Fruit fly (Drosophila melanogaster): ENCODE results near the gene CG6769.

The CG6769 gene

dm6 chrX:17860711-17861110, at the start of gene CG6769, which contains the start of gene Arp8:
Gene CG6769, plus strand, starts transcription at chrX:17861002.
Gene Arp8, minus strand, starts transcription at chrX:17860800.
- no peak for TF ChIP-seq CTCF (optimal IDR thresholded peaks at IDR 0.05)
- TF ChIP-seq CG8478 (optimal IDR thresholded peaks at IDR 0.05) = no peak

- TF ChIP-seq CG8478 (optimal IDR thresholded peaks at IDR 0.05) (no peak), CTCF (optimal IDR thresholded peaks at IDR 0.05) (no peak)
Measured at dm6 chrX:17812193-17812592, 48.6 kb upstream of the CG6769 start.

- TF ChIP-seq CG8478 (optimal IDR thresholded peaks at IDR 0.05) (no peak), CTCF (optimal IDR thresholded peaks at IDR 0.05) (no peak)
Measured at dm6 chrX:17814783-17815182, 46.0 kb upstream of the CG6769 start.

dm6 chrX:17816437-17816836, 44.4 kb upstream of the CG6769 start:
- TF ChIP-seq CG8478 (optimal IDR thresholded peaks at IDR 0.05) = no peak
- TF ChIP-seq CTCF (optimal IDR thresholded peaks at IDR 0.05) = no peak

dm6 chrX:17819635-17820139, 41.1 kb upstream of the CG6769 start, which contains the start of gene CG12986:
Gene CG12986, minus strand, starts transcription at chrX:17819685.
- no peak for TF ChIP-seq CTCF (optimal IDR thresholded peaks at IDR 0.05)
- TF ChIP-seq CG8478 (optimal IDR thresholded peaks at IDR 0.05) = no peak

dm6 chrX:17820252-17820651, 40.5 kb upstream of the CG6769 start:
- TF ChIP-seq CG8478 (optimal IDR thresholded peaks at IDR 0.05) = no peak
- TF ChIP-seq CTCF (optimal IDR thresholded peaks at IDR 0.05) = peak; percentile 95

dm6 chrX:17821466-17821865, 39.3 kb upstream of the CG6769 start:
- TF ChIP-seq CTCF (optimal IDR thresholded peaks at IDR 0.05) (no peak), CG8478 (optimal IDR thresholded peaks at IDR 0.05) (no peak)

dm6 chrX:17826807-17827703, 33.7 kb upstream of the CG6769 start, which contains the start of gene Socs16D:
Gene Socs16D, minus strand, starts transcription at chrX:17827564.
- TF ChIP-seq CTCF (optimal IDR thresholded peaks at IDR 0.05) (peak; percentile 28 to 59), CG8478 (optimal IDR thresholded peaks at IDR 0.05) (no peak)

- TF ChIP-seq CG8478 (optimal IDR thresholded peaks at IDR 0.05) (no peak), CTCF (optimal IDR thresholded peaks at IDR 0.05) (no peak)
Measured at dm6 chrX:17828298-17829033, 32.3 kb upstream of the CG6769 start.

dm6 chrX:17829083-17829997, 31.5 kb upstream of the CG6769 start:
- TF ChIP-seq CTCF (optimal IDR thresholded peaks at IDR 0.05) (no peak), CG8478 (optimal IDR thresholded peaks at IDR 0.05) (no peak)

- no peak for TF ChIP-seq CG8478 (optimal IDR thresholded peaks at IDR 0.05)
- no peak for TF ChIP-seq CTCF (optimal IDR thresholded peaks at IDR 0.05)
Measured at dm6 chrX:17830211-17830616, 30.6 kb upstream of the CG6769 start.

dm6 chrX:17830644-17831043, 30.2 kb upstream of the CG6769 start, which contains the start of gene CG6398:
Gene CG6398, plus strand, starts transcription at chrX:17830828.
- no peak for TF ChIP-seq CG8478 (optimal IDR thresholded peaks at IDR 0.05)
- no peak for TF ChIP-seq CTCF (optimal IDR thresholded peaks at IDR 0.05)

dm6 chrX:17832163-17833014, 28.4 kb upstream of the CG6769 start:
- TF ChIP-seq CG8478 (optimal IDR thresholded peaks at IDR 0.05) (no peak), CTCF (optimal IDR thresholded peaks at IDR 0.05) (no peak)

Data from S2 (cell line).